Worm (Caenorhabditis elegans): ENCODE measurements around the gene znf-622.

DNA sequence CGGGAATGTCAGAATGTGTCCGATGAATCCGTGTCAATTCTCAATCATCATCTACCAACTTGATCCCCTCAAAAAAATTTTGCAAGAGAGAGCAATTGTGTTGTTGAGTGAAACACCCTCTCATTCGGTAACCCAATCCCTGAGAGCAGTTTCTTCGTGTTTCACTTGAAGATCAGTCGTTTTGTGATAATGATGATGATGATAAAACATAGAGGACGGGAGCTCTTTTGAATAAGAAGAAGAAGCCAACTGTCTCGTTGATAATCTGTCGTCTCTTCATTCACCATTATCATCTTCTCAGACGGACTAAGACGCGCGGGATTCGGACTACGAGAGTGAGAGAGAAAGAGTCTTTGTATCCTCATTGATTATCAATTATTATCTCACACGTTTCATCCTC, 23.7 kb downstream of the znf-622 start:
- no peak for TF ChIP-seq ama-1 (optimal IDR thresholded peaks at IDR 0.05)
- TF ChIP-seq ama-1 (GFP tag; optimal IDR thresholded peaks at IDR 0.05) = no peak
- TF ChIP-seq attf-3 (GFP tag; conservative IDR thresholded peaks at IDR 0.05) = no peak
- TF ChIP-seq akir-1 (GFP tag; optimal IDR thresholded peaks at IDR 0.05) = no peak
- TF ChIP-seq lsl-1 (GFP tag; optimal IDR thresholded peaks at IDR 0.05) = no peak
- TF ChIP-seq let-607 (tag; optimal IDR thresholded peaks at IDR 0.05) = no peak

Data from whole organism, young adult.